Worm (Caenorhabditis elegans) whole organism, late embryonic: Measurements from ENCODE around the gene F10C2.5.
"Not testable (repeated sequence)": the region's sequence is repeated elsewhere in the genome, so short reads cannot be mapped to it uniquely, and the experiment has no call there.

Experiments used
- K09A11.1 ChIP-seq: sonication (generic microtip); optimal IDR thresholded peaks from 2 replicates; lab custom pipeline; 2017; ENCODE audit warnings: antibody characterized with exemption, mild to moderate bottlenecking, missing genetic modification characterization, missing compliant biosample characterization; ENCODE audit not compliant: insufficient read depth
- ceh-24 ChIP-seq: sonication (generic microtip); optimal IDR thresholded peaks from 2 replicates; lab custom pipeline; 2016; ENCODE audit warnings: mild to moderate bottlenecking, missing genetic modification characterization, missing compliant biosample characterization
- elt-2 ChIP-seq: sonication (generic microtip); optimal IDR thresholded peaks from 2 replicates; lab custom pipeline; 2016; ENCODE audit warnings: missing genetic modification reagents, missing genetic modification characterization, missing compliant biosample characterization
- hlh-30 ChIP-seq: sonication (generic microtip); optimal IDR thresholded peaks from 2 replicates; lab custom pipeline; 2017; ENCODE audit warnings: antibody characterized with exemption, missing genetic modification characterization, missing compliant biosample characterization; ENCODE audit not compliant: insufficient read depth
- nhr-11 ChIP-seq: fragments of 150-350 bp; optimal IDR thresholded peaks from 2 replicates; lab custom pipeline; 2014; ENCODE audit warnings: missing biosample characterization, missing genetic modification characterization
- pha-4 ChIP-seq: fragments of 150-350 bp; optimal IDR thresholded peaks from 2 replicates; lab custom pipeline; 2018; ENCODE audit warnings: missing biosample characterization, missing genetic modification reagents, missing genetic modification characterization
- pqm-1 ChIP-seq: sonication (generic microtip); optimal IDR thresholded peaks from 2 replicates; lab custom pipeline; 2016; ENCODE audit warnings: missing genetic modification characterization, missing compliant biosample characterization
- unc-55 ChIP-seq: sonication (generic microtip); optimal IDR thresholded peaks from 2 replicates; lab custom pipeline; 2017; ENCODE audit warnings: missing biosample characterization, missing genetic modification reagents, missing genetic modification characterization

ce11 chrV:12020026-12020425 lies 25.2 kb upstream of the F10C2.5 start, which contains the start of gene F10C2.3:
- not testable (repeated sequence) for TF ChIP-seq pqm-1 (tag; lab: Kevin White, UChicago); elt-2 (tag; lab: Kevin White, UChicago); pha-4; unc-55; nhr-11 (tag; lab: Kevin White, UChicago); K09A11.1 (tag; lab: Kevin White, UChicago); ceh-24; hlh-30 (tag; lab: Kevin White, UChicago)
